Worm (Caenorhabditis elegans): ENCODE results near the gene pcyt-2.2.

DNA sequence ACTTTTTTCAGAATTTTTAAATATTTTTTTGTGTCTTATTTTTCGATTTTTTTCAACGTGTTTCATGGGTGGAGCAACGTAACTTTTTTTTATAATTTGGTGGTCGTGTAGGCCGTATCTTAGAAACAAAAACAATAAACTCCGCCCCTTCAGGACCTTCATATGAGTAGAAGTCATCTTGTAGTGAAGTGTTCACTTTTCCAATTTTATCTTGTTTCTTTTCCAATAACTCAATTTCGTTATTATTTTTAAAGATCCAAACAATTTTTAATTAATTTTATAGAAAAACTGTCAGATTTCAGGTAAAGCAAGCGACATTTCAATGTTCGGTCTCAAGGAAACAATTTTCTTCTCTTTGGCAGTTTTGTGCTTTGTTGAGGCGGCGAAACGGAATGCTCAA, 4.8 kb downstream of the pcyt-2.2 start, which contains the start of gene C39D10.2:
- TF ChIP-seq ama-1 (optimal IDR thresholded peaks at IDR 0.05) (no peak), zip-11 (GFP tag; IDR thresholded peaks at IDR 0.05) (no peak), hmg-1.1 (GFP tag; IDR thresholded peaks at IDR 0.05) (no peak), R02D3.7 (tag; optimal IDR thresholded peaks at IDR 0.05) (no peak), spr-1 (tag; optimal IDR thresholded peaks at IDR 0.05) (no peak), nhr-11 (tag; optimal IDR thresholded peaks at IDR 0.05) (no peak), daf-8 (GFP tag; IDR thresholded peaks at IDR 0.05) (no peak), lin-15B (tag; optimal IDR thresholded peaks at IDR 0.05) (no peak), mes-2 (tag; optimal IDR thresholded peaks at IDR 0.05; ENCODE audit: poor library complexity, severe bottlenecking) (no peak), lsy-2 (tag; optimal IDR thresholded peaks at IDR 0.05) (no peak), nhr-25 (tag; optimal IDR thresholded peaks at IDR 0.05; ENCODE audit: borderline replicate concordance, insufficient read depth) (no peak)

Data from whole organism, L4 larva.